Fruit fly (Drosophila melanogaster) whole organism, wandering third instar larva: ENCODE data around the gene CG8564.

ENCODE experiments used
- psq ChIP-seq: fragments of 200-800 bp; sonication (Bioruptor generic); optimal IDR thresholded peaks from 3 replicates; lab custom pipeline; 2017; ENCODE audit warnings: missing biosample characterization, mild to moderate bottlenecking, missing genetic modification characterization, moderate library complexity
- sage ChIP-seq: fragments of 200-800 bp; sonication (Bioruptor generic); optimal IDR thresholded peaks from 2 replicates; lab custom pipeline; 2016; ENCODE audit warnings: missing biosample characterization, mild to moderate bottlenecking, missing genetic modification characterization

dm6 chr3L:7371290-7371689 is 16.4 kb downstream of the CG8564 start:
- TF ChIP-seq sage (no peak), psq (GFP tag; lab: Kevin White, UChicago) (no peak)
